Worm (Caenorhabditis elegans) whole organism, young adult: Measurements from ENCODE around the gene Y105C5B.1413.
A peak's percentile ranks its signal among the peaks of the same experiment; 100 is the strongest.

ENCODE experiments used
- B0336.3 ChIP-seq: fragments of 200-800 bp; sonication (Bioruptor generic); IDR thresholded peaks from 2 replicates; pipeline ENCODE4 v1.3.6; 2022; ENCODE audit warnings: missing genetic modification characterization, missing compliant biosample characterization
- Y53G8AR.9 ChIP-seq: fragments of 200-800 bp; sonication (Bioruptor generic); conservative IDR thresholded peaks from 2 replicates; pipeline ENCODE4 v1.3.6; 2022; ENCODE audit warnings: missing genetic modification reagents, missing genetic modification characterization, missing compliant biosample characterization
- Y56A3A.18 ChIP-seq: fragments of 200-800 bp; sonication (Bioruptor generic); IDR thresholded peaks from 2 replicates; pipeline ENCODE4 v1.3.6; 2022; ENCODE audit warnings: missing genetic modification reagents, missing genetic modification characterization, missing compliant biosample characterization
- Y95B8A.8 ChIP-seq: fragments of 200-800 bp; sonication (Bioruptor generic); IDR thresholded peaks from 2 replicates; pipeline ENCODE4 v1.3.6; 2022; ENCODE audit warnings: missing genetic modification reagents, missing genetic modification characterization, missing compliant biosample characterization
- akir-1 ChIP-seq: fragments of 200-800 bp; sonication (Bioruptor generic); optimal IDR thresholded peaks from 2 replicates; lab custom pipeline; 2018; ENCODE audit warnings: mild to moderate bottlenecking, missing genetic modification characterization, moderate library complexity, missing compliant biosample characterization
- atf-7 ChIP-seq: sonication (generic microtip); optimal IDR thresholded peaks from 2 replicates; lab custom pipeline; 2017; ENCODE audit warnings: mild to moderate bottlenecking, missing genetic modification characterization, missing compliant biosample characterization
- attf-5 ChIP-seq: fragments of 200-800 bp; sonication (Bioruptor generic); optimal IDR thresholded peaks from 2 replicates; lab custom pipeline; 2018; ENCODE audit warnings: mild to moderate bottlenecking, missing genetic modification characterization, missing compliant biosample characterization
- attf-6 ChIP-seq: fragments of 200-800 bp; sonication (Bioruptor generic); IDR thresholded peaks from 2 replicates; pipeline ENCODE4 v1.3.6; 2022; ENCODE audit warnings: missing genetic modification reagents, missing genetic modification characterization, missing compliant biosample characterization
- cebp-1 ChIP-seq, 2 experiments: fragments of 200-800 bp in 1 of 2; sonication (Bioruptor generic) in 1 of 2; sonication (generic microtip) in 1 of 2; IDR thresholded peaks in 1 of 2; optimal IDR thresholded peaks in 1 of 2; 2 replicates each; pipeline versions ENCODE4 v1.3.6 to Lab custom; 2017 to 2022; ENCODE audit warnings: missing compliant biosample characterization in 2 of 2, missing genetic modification characterization in 2 of 2, mild to moderate bottlenecking in 1 of 2, missing genetic modification reagents in 1 of 2, moderate library complexity in 1 of 2
- cebp-2 ChIP-seq: fragments of 200-800 bp; sonication (Bioruptor generic); IDR thresholded peaks from 2 replicates; pipeline ENCODE4 v1.3.6; 2022; ENCODE audit warnings: missing genetic modification characterization, missing compliant biosample characterization
- dpff-1 ChIP-seq: sonication (generic microtip); optimal IDR thresholded peaks from 2 replicates; lab custom pipeline; 2017; ENCODE audit warnings: mild to moderate bottlenecking, missing genetic modification characterization, missing compliant biosample characterization
- egl-44 ChIP-seq: fragments of 200-800 bp; sonication (Bioruptor generic); IDR thresholded peaks from 2 replicates; pipeline ENCODE4 v1.3.6; 2022; ENCODE audit warnings: missing genetic modification reagents, missing genetic modification characterization, missing compliant biosample characterization
- ekl-4 ChIP-seq: fragments of 200-800 bp; sonication (Bioruptor generic); IDR thresholded peaks from 2 replicates; pipeline ENCODE4 v1.3.6; 2022; ENCODE audit warnings: missing genetic modification reagents, missing genetic modification characterization, missing compliant biosample characterization
- gei-17 ChIP-seq: fragments of 200-800 bp; sonication (Bioruptor generic); optimal IDR thresholded peaks from 2 replicates; lab custom pipeline; 2018; ENCODE audit warnings: mild to moderate bottlenecking, missing genetic modification characterization, missing compliant biosample characterization
- him-1 ChIP-seq: sonication (generic microtip); optimal IDR thresholded peaks from 2 replicates; lab custom pipeline; 2016; ENCODE audit warnings: missing genotype, missing genetic modification reagents, missing genetic modification characterization, missing compliant biosample characterization
- hmg-1.2 ChIP-seq: fragments of 200-800 bp; sonication (Bioruptor generic); IDR thresholded peaks from 2 replicates; pipeline ENCODE4 v1.3.6; 2022; ENCODE audit warnings: missing genetic modification reagents, missing genetic modification characterization, missing compliant biosample characterization
- hsf-1 ChIP-seq: fragments of 200-800 bp; sonication (Bioruptor generic); IDR thresholded peaks from 2 replicates; pipeline ENCODE4 v1.3.6; 2022; ENCODE audit warnings: missing genetic modification reagents, missing genetic modification characterization, missing compliant biosample characterization
- lag-1 ChIP-seq: fragments of 200-800 bp; sonication (Bioruptor generic); IDR thresholded peaks from 2 replicates; pipeline ENCODE4 v1.3.6; 2022; ENCODE audit warnings: missing genetic modification reagents, missing genetic modification characterization, missing compliant biosample characterization
- lin-40 ChIP-seq: sonication (generic microtip); optimal IDR thresholded peaks from 2 replicates; lab custom pipeline; 2016; ENCODE audit warnings: missing genetic modification characterization, mild to moderate bottlenecking, missing compliant biosample characterization, missing genotype, missing genetic modification reagents
- lir-1 ChIP-seq: fragments of 200-800 bp; sonication (Bioruptor generic); conservative IDR thresholded peaks from 2 replicates; pipeline ENCODE4 v1.3.6; 2022; ENCODE audit warnings: missing genetic modification reagents, missing genetic modification characterization, missing compliant biosample characterization
- madf-3 ChIP-seq: fragments of 200-800 bp; sonication (Bioruptor generic); IDR thresholded peaks from 2 replicates; pipeline ENCODE4 v1.3.6; 2022; ENCODE audit warnings: missing genetic modification reagents, missing genetic modification characterization, missing compliant biosample characterization
- mcd-1 ChIP-seq: fragments of 200-800 bp; sonication (Bioruptor generic); IDR thresholded peaks from 2 replicates; pipeline ENCODE4 v1.3.6; 2022; ENCODE audit warnings: missing genetic modification reagents, missing genetic modification characterization, missing compliant biosample characterization
- nfyb-1 ChIP-seq: fragments of 200-800 bp; sonication (Bioruptor generic); IDR thresholded peaks from 2 replicates; pipeline ENCODE4 v1.3.6; 2022; ENCODE audit warnings: missing genetic modification reagents, missing genetic modification characterization, missing compliant biosample characterization
- nhr-90 ChIP-seq: sonication (generic microtip); optimal IDR thresholded peaks from 2 replicates; lab custom pipeline; 2016; ENCODE audit warnings: missing genotype, mild to moderate bottlenecking, missing genetic modification characterization, missing compliant biosample characterization
- pbrm-1 ChIP-seq: fragments of 200-800 bp; sonication (Bioruptor generic); IDR thresholded peaks from 2 replicates; pipeline ENCODE4 v1.3.6; 2022; ENCODE audit warnings: missing genetic modification reagents, missing genetic modification characterization, missing compliant biosample characterization
- repo-1 ChIP-seq: sonication (generic microtip); optimal IDR thresholded peaks from 2 replicates; lab custom pipeline; 2017; ENCODE audit warnings: mild to moderate bottlenecking, missing genetic modification characterization, missing compliant biosample characterization
- snpc-1.3 ChIP-seq: sonication (generic microtip); optimal IDR thresholded peaks from 2 replicates; lab custom pipeline; 2017; ENCODE audit warnings: missing genetic modification characterization, mild to moderate bottlenecking, missing compliant biosample characterization, antibody characterized with exemption, moderate library complexity, missing genotype, missing genetic modification reagents; ENCODE audit not compliant: insufficient read depth
- snpc-4 ChIP-seq, 5 experiments: fragments of 150-350 bp in 1 of 5; sonication (generic microtip) in 4 of 5; optimal IDR thresholded peaks; 2 replicates each; lab custom pipeline; 2014 to 2018; ENCODE audit warnings: missing genetic modification characterization in 5 of 5, missing biosample characterization in 3 of 5, antibody characterized with exemption in 2 of 5, mild to moderate bottlenecking in 2 of 5, missing compliant biosample characterization in 2 of 5, missing genotype in 2 of 5, moderate library complexity in 2 of 5, missing genetic modification reagents in 1 of 5
- tbp1 ChIP-seq: fragments of 200-800 bp; sonication (Bioruptor generic); optimal IDR thresholded peaks from 2 replicates; lab custom pipeline; 2018; ENCODE audit warnings: mild to moderate bottlenecking, missing genetic modification characterization, missing compliant biosample characterization
- zfh-2 ChIP-seq: fragments of 200-800 bp; sonication (Bioruptor generic); conservative IDR thresholded peaks from 2 replicates; pipeline ENCODE4 v1.3.6; 2022; ENCODE audit warnings: missing genetic modification reagents, missing genetic modification characterization, missing compliant biosample characterization
- ztf-22 ChIP-seq: fragments of 200-800 bp; sonication (Bioruptor generic); optimal IDR thresholded peaks from 2 replicates; lab custom pipeline; 2018; ENCODE audit warnings: mild to moderate bottlenecking, missing genetic modification characterization, moderate library complexity, missing compliant biosample characterization
- ztf-25 ChIP-seq: fragments of 200-800 bp; sonication (Bioruptor generic); IDR thresholded peaks from 2 replicates; pipeline ENCODE4 v1.3.6; 2022; ENCODE audit warnings: missing genetic modification reagents, missing genetic modification characterization, missing compliant biosample characterization
- ztf-26 ChIP-seq: sonication (generic microtip); optimal IDR thresholded peaks from 2 replicates; lab custom pipeline; 2017; ENCODE audit warnings: missing genetic modification characterization, missing compliant biosample characterization

Y105C5B.1413 gene

ce11 chrIV:16167941-16168340, 16.5 kb downstream of the Y105C5B.1413 start (continued):
- no peak for TF ChIP-seq repo-1 (tag; lab: Kevin White, UChicago)
- peak; percentile 49; the same call in 1 of the 2 replicates for TF ChIP-seq zfh-2
- TF ChIP-seq Y56A3A.18 (GFP tag; lab: Robert Waterston, UW): no peak
- TF ChIP-seq lag-1 (GFP tag; lab: Robert Waterston, UW): no peak
- 0 out of 2 replicates have a peak, but pooled peaks have one; percentile 14 for TF ChIP-seq mcd-1
- TF ChIP-seq ztf-22 (GFP tag; lab: Kevin White, UChicago): no peak
- 0 out of 2 replicates have a peak, but pooled peaks have one; percentile 25 for TF ChIP-seq Y95B8A.8 (GFP tag; lab: Robert Waterston, UW)
- 0 out of 2 replicates have a peak, but pooled peaks have one; percentile 1 for TF ChIP-seq madf-3 (GFP tag; lab: Robert Waterston, UW)
- peak; percentile 71 for TF ChIP-seq atf-7 (tag; lab: Kevin White, UChicago)

DNA sequence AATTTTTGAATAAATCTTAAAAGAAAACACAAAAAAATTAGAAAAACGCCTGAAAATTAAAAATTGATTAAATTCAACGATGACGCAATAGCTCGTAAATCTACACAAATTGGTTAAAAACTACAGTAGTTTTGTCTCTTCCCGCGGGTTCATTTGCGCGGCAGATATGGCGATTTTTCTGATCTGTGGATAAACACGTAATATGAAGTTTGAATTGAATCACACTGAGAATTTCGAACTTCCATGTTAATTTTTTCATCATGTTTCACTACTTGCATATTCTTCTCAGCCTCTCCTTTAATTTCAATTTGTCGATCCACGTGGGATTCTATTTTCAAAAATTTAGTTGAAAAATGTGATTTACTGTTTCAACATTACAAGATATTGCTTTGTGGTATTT, 17.1 kb downstream of the Y105C5B.1413 start:
- TF ChIP-seq tbp1 (GFP tag; lab: Kevin White, UChicago): peak; percentile 36
- TF ChIP-seq B0336.3 (GFP tag; lab: Robert Waterston, UW): peak; percentile 20; the same call in 1 of the 2 replicates
- TF ChIP-seq nfyb-1: peak; percentile 68
- TF ChIP-seq ztf-26 (tag; lab: Kevin White, UChicago): peak; percentile 14
- TF ChIP-seq attf-6 (GFP tag; lab: Robert Waterston, UW): peak; percentile 93
- peak; percentile 49; the same call in 1 of the 2 replicates for TF ChIP-seq pbrm-1 (GFP tag; lab: Robert Waterston, UW)
- TF ChIP-seq atf-7 (tag; lab: Kevin White, UChicago): peak; percentile 36
- TF ChIP-seq gei-17 (GFP tag; lab: Kevin White, UChicago): peak; percentile 9
- peak; percentile 79; the same call in 1 of the 2 replicates for TF ChIP-seq Y56A3A.18 (GFP tag; lab: Robert Waterston, UW)
- 0 out of 2 replicates have a peak, but pooled peaks have one; percentile 75 for TF ChIP-seq madf-3 (GFP tag; lab: Robert Waterston, UW)
- TF ChIP-seq hmg-1.2 (GFP tag; lab: Robert Waterston, UW): 0 out of 2 replicates have a peak, but pooled peaks have one; percentile 8
- peak; percentile 12 for TF ChIP-seq ztf-22 (GFP tag; lab: Kevin White, UChicago)
- peak; percentile 21 for TF ChIP-seq nhr-90 (tag; lab: Kevin White, UChicago)
- TF ChIP-seq hsf-1 (GFP tag; lab: Robert Waterston, UW): peak; percentile 43; the same call in 1 of the 2 replicates
- TF ChIP-seq egl-44: 0 out of 2 replicates have a peak, but pooled peaks have one; percentile 8
- 0 out of 2 replicates have a peak, but pooled peaks have one; percentile 30 for TF ChIP-seq cebp-2
- TF ChIP-seq repo-1 (tag; lab: Kevin White, UChicago): peak; percentile 83
- peak; percentile 66; the same call in 1 of the 2 replicates for TF ChIP-seq ekl-4 (GFP tag; lab: Robert Waterston, UW)
- peak; percentile 31 for TF ChIP-seq snpc-4 (GFP tag; optimal IDR thresholded peaks at IDR 0.05; lab: Kevin White, UChicago)
- TF ChIP-seq snpc-4 (tag; optimal IDR thresholded peaks at IDR 0.05; lab: Kevin White, UChicago): peak in 3 of 4 experiments; percentile 57 to 84 (median 65)
- peak; percentile 85 for TF ChIP-seq Y53G8AR.9 (GFP tag; lab: Robert Waterston, UW)

ce11 chrIV:16154300-16154699, 30.1 kb downstream of the Y105C5B.1413 start:
- TF ChIP-seq attf-6 (GFP tag; lab: Robert Waterston, UW): peak; percentile 58

ce11 chrIV:16147055-16147454, 37.4 kb downstream of the Y105C5B.1413 start, which contains the start of gene Y105C5B.25:
TSS of gene Y105C5B.25 (minus strand) at chrIV:16147155.
- TF ChIP-seq attf-5 (no peak), hsf-1 (GFP tag; lab: Robert Waterston, UW) (no peak), dpff-1 (tag; lab: Kevin White, UChicago) (no peak), lir-1 (GFP tag; lab: Robert Waterston, UW) (no peak), ztf-25 (GFP tag; lab: Robert Waterston, UW) (no peak), lin-40 (no peak), him-1 (no peak), snpc-1.3 (tag; lab: Kevin White, UChicago) (no peak), cebp-1 (GFP tag; IDR thresholded peaks at IDR 0.05; lab: Robert Waterston, UW) (no peak), cebp-1 (tag; optimal IDR thresholded peaks at IDR 0.05; lab: Kevin White, UChicago) (no peak), akir-1 (no peak)
